Worm (Caenorhabditis elegans) whole organism, L4/young adult: ENCODE measurements around the gene F44G3.7.

Experiments used
- W03F9.2 ChIP-seq: fragments of 150-350 bp; optimal IDR thresholded peaks from 2 replicates; lab custom pipeline; 2014; ENCODE audit warnings: missing biosample characterization, missing genetic modification characterization
- dao-5 ChIP-seq: sonication (generic microtip); optimal IDR thresholded peaks from 2 replicates; lab custom pipeline; 2016; ENCODE audit warnings: missing genotype, missing genetic modification characterization, moderate library complexity, missing compliant biosample characterization

DNA sequence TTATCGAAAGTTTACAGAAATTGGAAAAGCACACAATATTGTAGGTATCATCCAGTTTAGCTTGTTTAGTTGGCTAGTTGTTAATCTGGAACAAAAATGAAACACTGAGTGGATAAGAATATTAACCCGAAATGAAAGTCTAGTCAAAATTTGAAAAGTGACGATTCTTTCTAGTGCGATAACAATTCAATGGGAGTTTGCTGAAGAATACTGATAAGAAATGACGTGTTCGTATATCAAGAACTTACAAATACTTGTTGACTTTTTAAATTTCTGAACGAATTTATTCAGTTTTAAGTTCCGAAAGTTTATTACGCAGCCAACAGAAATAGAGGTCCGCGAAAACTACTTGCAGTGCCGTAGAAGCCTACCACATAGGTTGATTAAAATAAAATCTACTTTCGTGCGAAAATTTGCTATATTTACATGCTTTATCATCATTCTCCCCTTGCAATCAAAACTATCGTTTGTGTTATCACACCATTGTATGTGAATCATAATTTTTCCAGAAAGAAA lies 6.2 kb upstream of the F44G3.7 start, which contains the start of gene fbxa-88:
- TF ChIP-seq dao-5 (tag; lab: Kevin White, UChicago) (no peak), W03F9.2 (tag; lab: Kevin White, UChicago) (no peak)
